Fruit fly (Drosophila melanogaster) ovary, adult (tissue): ENCODE measurements around the gene CG9254.

Experiments
- CG17801 ChIP-seq: fragments of 200-800 bp; optimal IDR thresholded peaks from 2 replicates; lab custom pipeline; 2019; ENCODE audit warnings: missing biosample characterization, mild to moderate bottlenecking, missing genetic modification characterization, moderate library complexity; ENCODE audit not compliant: partially characterized antibody

The CG9254 gene

DNA sequence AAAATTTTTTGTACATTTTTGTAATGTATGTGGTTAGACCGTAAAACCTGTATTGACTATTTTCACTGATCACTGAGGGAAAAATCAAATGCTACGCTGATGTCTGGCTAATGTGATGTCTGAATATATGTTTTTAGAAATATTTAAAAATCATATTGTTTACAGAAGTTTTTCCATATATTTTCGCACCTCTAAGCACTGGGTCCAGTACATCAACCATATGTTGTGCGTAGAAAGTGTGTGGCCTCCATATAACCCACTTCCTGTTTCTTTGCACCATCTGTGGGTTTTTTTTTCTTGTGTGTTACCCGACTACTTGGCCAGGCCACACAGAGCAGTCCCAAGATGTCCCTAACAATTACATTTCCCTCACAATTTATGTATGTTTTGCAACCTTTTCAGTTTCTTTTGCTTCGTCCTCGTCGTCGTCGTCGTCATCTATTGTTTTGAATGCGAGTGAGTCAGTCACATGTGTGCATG lies at the start of gene CG9254:
CG9254 (minus strand) TSS at position 51 of the 480 bp plus-strand sequence.
- TF ChIP-seq CG17801 (GFP tag; lab: Kevin White, UChicago), result no peak

DNA sequence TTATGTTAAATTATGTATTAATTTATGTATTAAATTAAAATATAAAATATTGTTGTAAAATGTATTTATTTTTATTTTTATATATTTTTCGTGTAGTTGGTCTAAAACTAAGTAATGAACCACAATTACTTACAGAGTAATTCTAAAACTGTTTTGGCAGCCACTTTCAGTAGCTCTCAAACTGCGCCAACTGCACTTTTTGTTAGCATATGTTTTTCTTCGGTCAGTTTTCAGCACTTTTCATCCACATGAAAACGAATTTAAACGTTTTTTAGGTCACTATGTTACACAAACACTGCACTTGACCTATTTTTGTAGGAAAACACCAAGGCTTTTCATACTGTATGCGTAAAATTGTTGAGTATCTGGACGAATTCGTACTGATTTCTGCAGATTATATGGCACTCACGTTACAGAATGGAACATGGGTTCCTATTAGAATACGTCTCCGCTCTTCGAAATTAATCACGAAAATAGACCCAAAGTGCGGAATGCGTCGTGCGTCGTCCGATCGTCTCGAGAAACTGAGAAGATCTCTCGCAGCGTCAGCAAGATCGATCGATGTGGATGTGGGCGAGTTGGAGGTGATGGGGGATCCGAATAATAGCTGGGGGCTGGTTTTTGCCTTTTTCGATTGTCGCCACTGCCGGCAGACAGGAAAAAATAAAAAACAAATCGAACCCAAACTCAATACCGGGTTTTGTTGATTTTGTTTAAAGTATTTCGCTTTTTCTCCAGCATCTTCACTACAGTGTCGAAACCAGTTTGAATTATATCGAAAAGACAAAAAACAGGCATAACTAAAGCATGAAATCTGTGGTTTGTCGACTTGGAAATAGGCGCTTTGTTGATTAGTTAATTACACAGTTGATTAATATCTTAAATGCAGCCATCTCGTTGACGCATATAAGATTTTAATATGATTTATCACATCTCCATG lies 45.2 kb upstream of the CG9254 start, which contains the start of gene ics:
ics (minus strand) TSS at position 716 of the 940 bp plus-strand sequence.
- TF ChIP-seq CG17801 (GFP tag; lab: Kevin White, UChicago), result no peak

DNA sequence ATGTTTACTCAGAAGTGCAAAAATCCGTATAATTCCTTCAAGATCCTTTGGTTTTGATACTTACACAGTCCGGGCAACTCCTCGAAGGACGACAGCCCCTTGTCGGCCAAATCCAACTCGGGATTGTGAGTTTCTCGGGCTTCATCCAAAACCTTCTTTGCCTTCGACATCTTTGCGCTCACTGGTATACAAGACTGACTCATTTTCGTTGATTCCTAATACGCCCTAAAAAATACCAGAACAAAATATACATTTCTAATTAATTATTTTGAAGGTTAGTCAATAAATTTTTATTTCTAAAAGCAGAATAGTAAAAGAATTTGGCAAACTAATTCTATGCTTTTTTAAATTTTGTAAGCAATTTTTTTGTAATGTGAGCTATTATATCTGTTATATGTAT lies 44.1 kb upstream of the CG9254 start:
- TF ChIP-seq CG17801 (GFP tag; lab: Kevin White, UChicago), result no peak

DNA sequence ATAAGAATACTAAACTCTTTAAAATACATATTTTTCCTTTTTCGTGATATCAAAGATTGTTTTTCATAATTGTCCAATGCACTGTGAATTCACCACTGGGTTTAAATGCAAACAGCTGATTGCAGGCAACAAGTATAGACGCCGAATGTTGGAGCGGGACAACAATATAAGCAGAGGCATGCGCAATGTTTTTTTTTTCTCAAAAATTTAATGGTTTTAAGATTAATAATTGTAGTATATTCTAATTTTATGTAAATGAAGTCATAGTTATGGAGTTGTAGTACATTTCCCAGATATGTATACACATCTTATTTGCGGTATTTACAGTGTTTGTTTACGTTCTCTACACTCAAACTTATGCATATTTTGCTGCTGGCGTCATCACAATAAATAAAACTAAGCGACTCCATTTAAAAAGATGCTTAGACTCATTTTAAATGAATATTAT lies 43.5 kb upstream of the CG9254 start:
- TF ChIP-seq CG17801 (GFP tag; lab: Kevin White, UChicago), result no peak

DNA sequence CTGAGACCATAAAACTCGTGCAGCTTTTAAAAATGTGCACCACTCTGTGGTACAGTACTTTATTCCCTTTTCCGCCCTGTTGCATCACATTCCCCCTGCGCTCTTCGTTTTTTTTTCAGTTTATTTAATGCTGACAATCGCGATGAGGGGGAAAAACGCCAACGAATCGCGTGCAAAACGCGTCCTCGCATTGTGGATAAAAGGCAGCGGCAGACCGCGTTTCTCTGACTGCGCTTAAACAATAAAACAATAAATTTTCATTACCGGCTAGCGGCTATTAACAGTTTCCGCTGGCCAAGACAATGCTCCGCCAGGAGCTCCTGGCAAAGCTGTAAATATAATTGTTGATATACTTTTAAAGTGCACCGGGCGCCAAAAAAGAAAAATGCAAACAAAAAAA lies 33.0 kb upstream of the CG9254 start:
- TF ChIP-seq CG17801 (GFP tag; lab: Kevin White, UChicago), result no peak

DNA sequence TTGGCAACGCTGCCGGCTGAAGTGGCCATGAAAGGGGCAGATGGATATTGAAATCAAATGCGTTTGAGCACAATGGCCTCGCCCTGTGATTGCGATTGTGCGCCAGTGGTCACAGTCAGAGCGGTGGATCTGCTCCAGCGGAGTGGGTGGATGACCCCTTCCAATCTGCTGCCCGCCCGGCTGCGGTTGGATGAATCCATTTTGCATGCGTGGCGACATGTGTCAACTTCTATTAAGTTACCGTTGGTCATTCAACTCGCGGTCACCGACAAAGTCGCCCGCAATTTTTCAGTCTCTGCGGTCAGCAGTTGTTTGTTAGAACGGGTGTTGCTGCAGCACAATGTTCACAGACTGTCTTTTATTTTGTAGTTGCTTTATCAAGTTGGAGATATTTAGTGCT lies 18.6 kb upstream of the CG9254 start:
- no peak for TF ChIP-seq CG17801 (GFP tag; lab: Kevin White, UChicago)

DNA sequence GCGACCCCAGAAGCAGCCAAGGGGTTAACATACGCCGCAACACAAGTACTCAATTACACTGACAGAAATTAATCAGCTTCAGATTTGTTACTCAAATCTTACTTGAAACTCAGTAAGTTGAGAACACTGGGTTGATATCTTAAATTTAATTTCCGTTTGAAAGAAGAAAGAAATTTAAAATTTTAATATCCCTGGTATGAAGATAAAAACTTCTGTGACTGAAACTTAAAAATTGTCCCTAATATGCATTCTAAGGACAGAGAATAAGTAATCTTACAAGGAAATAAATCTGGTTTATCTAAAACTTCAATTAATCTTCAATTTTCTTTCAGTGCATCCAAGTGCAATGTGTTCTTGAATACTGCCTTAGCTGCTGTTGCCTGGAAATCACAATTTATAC lies 16.7 kb upstream of the CG9254 start:
- no peak for TF ChIP-seq CG17801 (GFP tag; lab: Kevin White, UChicago)

DNA sequence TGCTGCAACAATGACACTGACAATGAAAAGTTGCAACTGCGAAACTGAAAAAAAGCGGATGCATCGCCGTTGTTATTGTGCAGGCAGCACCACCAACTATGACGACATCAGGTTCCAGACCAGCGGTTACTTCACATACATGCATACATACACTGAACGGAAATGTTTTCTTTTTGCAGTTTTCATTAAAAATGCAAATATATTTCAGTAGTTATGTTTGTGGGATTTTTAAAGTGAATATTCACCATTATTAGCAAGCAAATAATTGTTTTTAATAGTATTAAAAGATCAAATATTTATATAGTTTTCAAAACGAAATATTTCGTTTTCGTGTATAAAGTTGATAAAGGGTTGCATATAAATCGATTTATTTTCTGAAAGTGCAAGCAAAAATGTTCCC lies 14.9 kb upstream of the CG9254 start:
- no peak for TF ChIP-seq CG17801 (GFP tag; lab: Kevin White, UChicago)

DNA sequence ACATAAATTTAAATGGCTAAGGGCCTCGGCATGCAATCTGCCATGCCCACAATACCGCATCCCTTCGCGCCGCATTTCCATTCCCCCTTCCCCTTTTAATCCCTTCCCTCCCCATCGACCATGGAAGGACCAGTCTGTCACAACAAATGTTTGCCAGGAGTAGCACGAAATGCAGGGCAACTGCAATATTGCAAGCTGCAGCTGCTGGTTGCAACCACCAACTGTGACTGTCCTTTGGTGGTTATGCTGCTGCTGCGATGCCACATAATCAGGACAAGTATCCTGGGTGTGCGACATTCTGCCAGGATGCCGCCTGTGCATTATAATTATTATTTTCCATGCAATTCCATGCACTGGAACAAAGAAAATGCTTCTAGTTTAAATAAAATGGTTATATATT lies 5.6 kb downstream of the CG9254 start:
- no peak for TF ChIP-seq CG17801 (GFP tag; lab: Kevin White, UChicago)

DNA sequence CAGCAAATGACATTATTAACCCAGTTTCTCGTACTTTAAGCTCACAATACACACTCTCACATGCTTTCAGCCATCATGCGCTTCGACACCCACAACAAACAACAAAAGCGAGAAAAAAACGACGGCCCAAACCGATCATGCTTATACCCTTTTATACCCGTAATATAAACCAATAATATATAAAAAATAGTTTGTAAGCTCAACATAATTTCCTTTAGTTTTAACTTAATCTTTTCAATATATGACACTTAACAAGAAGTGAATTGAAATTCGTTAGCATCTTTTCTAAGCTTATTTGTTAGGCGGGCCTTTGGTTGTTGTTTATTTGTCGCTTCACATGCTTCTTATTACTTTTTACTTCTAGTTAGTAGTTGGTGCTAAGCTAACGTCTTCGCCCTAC lies 10.3 kb downstream of the CG9254 start:
- TF ChIP-seq CG17801 (GFP tag; lab: Kevin White, UChicago), result no peak

DNA sequence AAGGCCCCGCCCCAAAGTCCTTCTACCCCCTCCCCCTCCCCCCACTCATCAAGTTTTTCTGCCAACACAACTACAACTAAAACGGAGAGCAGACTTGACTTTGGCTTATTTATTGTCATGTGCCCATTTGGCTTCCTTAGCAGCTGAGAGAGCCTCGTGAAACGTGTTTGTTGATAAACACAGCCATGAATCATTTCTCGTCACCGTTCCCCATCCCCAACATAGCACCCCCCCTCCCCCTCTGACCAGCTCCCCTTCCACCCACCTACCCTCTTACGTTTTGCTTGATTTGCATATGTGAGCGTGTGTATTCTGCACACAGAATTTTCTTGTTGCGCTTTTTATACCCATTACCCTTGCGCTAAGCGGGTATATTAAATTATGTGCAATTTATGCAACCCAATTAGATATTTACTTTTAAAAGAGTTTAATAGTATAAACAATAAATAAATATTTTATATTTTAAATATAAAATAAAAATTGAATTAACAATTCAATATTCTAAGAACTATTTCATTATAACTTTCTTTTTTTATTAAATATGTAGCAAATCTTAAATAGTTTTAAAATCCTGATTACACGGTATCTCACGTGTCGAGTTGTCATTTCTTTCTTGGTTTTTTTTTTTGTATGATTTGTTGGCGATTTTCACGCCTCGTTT lies 25.1 kb downstream of the CG9254 start:
- TF ChIP-seq CG17801 (GFP tag; lab: Kevin White, UChicago), result peak; percentile 54

DNA sequence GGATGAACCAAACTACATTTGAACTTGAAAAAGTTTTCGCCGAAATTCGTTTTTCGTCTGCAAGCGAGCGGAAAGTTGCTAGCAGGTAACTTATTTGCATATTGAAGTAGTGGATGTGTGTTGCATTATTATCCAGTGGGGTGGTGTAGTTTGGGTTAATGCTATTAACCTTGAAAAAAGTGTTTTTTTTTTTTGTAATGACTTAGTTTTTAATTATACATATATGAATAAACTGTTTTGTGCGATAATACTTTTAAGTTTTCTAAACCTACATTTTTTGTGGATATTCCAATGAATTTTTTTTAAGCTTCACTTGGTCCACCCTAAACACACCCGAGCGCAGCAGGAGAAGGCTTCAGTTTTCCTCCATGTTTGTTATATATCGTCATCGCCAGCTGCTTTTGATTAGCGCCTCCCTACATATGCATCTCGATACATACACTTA lies 26.0 kb downstream of the CG9254 start:
- TF ChIP-seq CG17801 (GFP tag; lab: Kevin White, UChicago), result peak; percentile 56

DNA sequence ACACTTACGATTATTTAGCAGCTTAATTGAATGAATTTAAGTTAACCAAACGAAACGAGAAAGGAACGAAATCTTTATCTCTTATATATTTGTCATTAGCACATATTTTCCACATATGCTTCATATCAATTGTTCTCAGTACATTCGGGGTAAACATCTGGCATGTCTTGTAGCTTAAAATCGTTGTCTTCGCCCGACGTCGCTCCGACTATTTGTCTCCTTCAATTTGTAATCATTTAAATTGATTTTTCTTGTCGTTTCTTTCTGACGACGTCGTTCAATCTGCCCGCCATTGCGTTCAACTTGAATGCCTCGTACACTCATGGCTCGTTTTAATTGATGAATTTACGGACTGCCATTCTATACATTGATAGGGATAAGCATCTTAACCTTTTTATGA lies 27.0 kb downstream of the CG9254 start:
- TF ChIP-seq CG17801 (GFP tag; lab: Kevin White, UChicago), result no peak

DNA sequence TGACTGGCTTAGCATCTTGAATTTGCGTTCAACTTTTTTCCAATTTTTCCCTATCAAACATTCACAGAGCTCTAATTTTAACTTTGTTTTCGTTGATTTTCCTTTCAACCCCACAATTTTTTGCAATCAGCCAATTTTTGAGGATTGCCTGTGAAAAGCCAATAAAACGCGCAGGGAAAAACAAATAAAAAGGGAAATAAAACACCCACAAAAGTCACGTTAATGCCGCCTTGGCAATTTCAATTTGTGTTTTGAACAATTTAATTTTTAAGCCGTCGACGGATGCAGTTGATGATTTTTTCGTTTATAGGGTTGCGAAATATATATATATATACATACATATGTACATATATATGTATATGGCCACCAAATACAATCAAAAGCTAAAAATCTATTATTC lies 28.0 kb downstream of the CG9254 start:
- no peak for TF ChIP-seq CG17801 (GFP tag; lab: Kevin White, UChicago)

DNA sequence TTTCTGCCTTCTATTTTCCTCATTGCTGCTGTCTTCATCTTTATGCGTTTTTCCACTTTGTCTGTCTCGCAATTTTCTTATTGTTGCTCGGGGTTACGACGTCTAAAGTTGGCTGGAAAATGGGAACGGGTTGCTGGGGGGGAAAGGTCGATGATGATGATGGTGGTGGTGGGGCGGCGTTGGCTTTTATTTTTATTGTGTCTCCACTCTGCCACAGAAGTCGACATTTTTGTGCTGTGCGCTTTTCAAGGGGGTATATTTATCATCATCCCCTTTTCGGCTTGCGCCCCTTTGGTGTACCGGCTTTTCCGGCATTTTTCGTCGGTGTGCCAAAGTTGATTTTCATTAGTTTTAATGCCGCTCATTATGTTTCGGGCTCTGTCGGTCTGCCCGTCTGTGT lies 41.6 kb downstream of the CG9254 start:
- no peak for TF ChIP-seq CG17801 (GFP tag; lab: Kevin White, UChicago)
